Fruit fly (Drosophila melanogaster): ENCODE data around the gene neo.

The neo gene

dm6 chr3R:29847126-29847525 lies 28.2 kb downstream of the neo start:
- no peak for TF ChIP-seq CG8319 (GFP tag; optimal IDR thresholded peaks at IDR 0.05)
- no peak for TF ChIP-seq fd85E (GFP tag; optimal IDR thresholded peaks at IDR 0.05)
- no peak for TF ChIP-seq vri (GFP tag; optimal IDR thresholded peaks at IDR 0.05)
- TF ChIP-seq CG3032 (tag; optimal IDR thresholded peaks at IDR 0.05), result peak; percentile 67
- peak; percentile 93 for TF ChIP-seq Hr4 (GFP tag; optimal IDR thresholded peaks at IDR 0.05)
- TF ChIP-seq ss (GFP tag; optimal IDR thresholded peaks at IDR 0.05), result no peak
- no peak for TF ChIP-seq CG10669 (GFP tag; optimal IDR thresholded peaks at IDR 0.05)
- TF ChIP-seq Ets96B (tag; optimal IDR thresholded peaks at IDR 0.05), result peak; percentile 64
- no peak for TF ChIP-seq svp (GFP tag)
- TF ChIP-seq CG34406 (GFP tag; optimal IDR thresholded peaks at IDR 0.05), result no peak
- peak; percentile 45 for TF ChIP-seq dsx (GFP tag; optimal IDR thresholded peaks at IDR 0.05; ENCODE audit: poor library complexity, severe bottlenecking)
- peak; percentile 48 for TF ChIP-seq Lpt (GFP tag; optimal IDR thresholded peaks at IDR 0.05)
- no peak for TF ChIP-seq CG10631 (GFP tag; optimal IDR thresholded peaks at IDR 0.05)
- TF ChIP-seq dac (GFP tag; optimal IDR thresholded peaks at IDR 0.05), result peak; percentile 86
- TF ChIP-seq pdm3 (GFP tag; optimal IDR thresholded peaks at IDR 0.05), result no peak
- no peak for TF ChIP-seq esn (GFP tag; optimal IDR thresholded peaks at IDR 0.05)
- peak in 1 of 2 experiments; percentile 65 for TF ChIP-seq salr (GFP tag; optimal IDR thresholded peaks at IDR 0.05)
- no peak for TF ChIP-seq CG6808 (GFP tag; optimal IDR thresholded peaks at IDR 0.05)
- TF ChIP-seq OdsH (GFP tag; optimal IDR thresholded peaks at IDR 0.05), result no peak
- TF ChIP-seq CG16779 (tag; optimal IDR thresholded peaks at IDR 0.05), result peak; percentile 9
- peak; percentile 94 for TF ChIP-seq CG32006 (GFP tag; optimal IDR thresholded peaks at IDR 0.05)
- TF ChIP-seq acj6 (GFP tag; optimal IDR thresholded peaks at IDR 0.05), result no peak
- no peak for TF ChIP-seq Met (GFP tag; optimal IDR thresholded peaks at IDR 0.05)
- TF ChIP-seq Hr38 (GFP tag; optimal IDR thresholded peaks at IDR 0.05), result peak; percentile 22
- no peak for TF ChIP-seq Eip93F (GFP tag; optimal IDR thresholded peaks at IDR 0.05)
- peak; percentile 91 for TF ChIP-seq CG6163 (GFP tag; IDR thresholded peaks at IDR 0.05)
- TF ChIP-seq achi (GFP tag; optimal IDR thresholded peaks at IDR 0.05), result peak; percentile 50
- no peak for TF ChIP-seq Sox14 (GFP tag; optimal IDR thresholded peaks at IDR 0.05)
- no peak for TF ChIP-seq Eip75B (GFP tag; optimal IDR thresholded peaks at IDR 0.05)
- no peak for TF ChIP-seq lz (GFP tag; optimal IDR thresholded peaks at IDR 0.05)
- no peak for TF ChIP-seq CG31627 (GFP tag; optimal IDR thresholded peaks at IDR 0.05)
- no peak for TF ChIP-seq CG6276 (GFP tag; optimal IDR thresholded peaks at IDR 0.05)
- peak; percentile 50; the same call in 1 of the 2 replicates for TF ChIP-seq CG11294 (GFP tag; IDR thresholded peaks at IDR 0.05)
- TF ChIP-seq Hr39 (GFP tag; optimal IDR thresholded peaks at IDR 0.05), result no peak
- TF ChIP-seq CG8119 (GFP tag; IDR thresholded peaks at IDR 0.05), result peak; percentile 91
- TF ChIP-seq CG6792 (GFP tag; optimal IDR thresholded peaks at IDR 0.05), result no peak
- TF ChIP-seq Eip78C (GFP tag), result no peak
- peak; percentile 10 for TF ChIP-seq CG8632 (GFP tag; optimal IDR thresholded peaks at IDR 0.05)
- peak; percentile 3 for TF ChIP-seq Sox15 (GFP tag; optimal IDR thresholded peaks at IDR 0.05)
- TF ChIP-seq CG11902 (GFP tag; optimal IDR thresholded peaks at IDR 0.05), result no peak
- no peak for TF ChIP-seq CG6854 (GFP tag; optimal IDR thresholded peaks at IDR 0.05)
- no peak for TF ChIP-seq spab (GFP tag; optimal IDR thresholded peaks at IDR 0.05)
- no peak for TF ChIP-seq cyc (GFP tag; optimal IDR thresholded peaks at IDR 0.05)
- peak; percentile 61 for TF ChIP-seq fd59A (GFP tag; optimal IDR thresholded peaks at IDR 0.05)
- peak; percentile 84 for TF ChIP-seq Gug (GFP tag; IDR thresholded peaks at IDR 0.05)
- peak; percentile 5 for TF ChIP-seq CG11762 (GFP tag; optimal IDR thresholded peaks at IDR 0.05; ENCODE audit: insufficient read depth)
- no peak for TF ChIP-seq topi (GFP tag; optimal IDR thresholded peaks at IDR 0.05)
- TF ChIP-seq CG3919 (GFP tag; optimal IDR thresholded peaks at IDR 0.05), result no peak
- TF ChIP-seq eg (GFP tag; IDR thresholded peaks at IDR 0.05), result peak; percentile 91
- TF ChIP-seq fkh (GFP tag; optimal IDR thresholded peaks at IDR 0.05), result no peak
- no peak for TF ChIP-seq net (GFP tag; optimal IDR thresholded peaks at IDR 0.05)
- no peak for TF ChIP-seq Blimp-1 (GFP tag; optimal IDR thresholded peaks at IDR 0.05)
- TF ChIP-seq CG1621 (tag; optimal IDR thresholded peaks at IDR 0.05), result peak; percentile 66
